Fruit fly (Drosophila melanogaster) whole organism, embryonic: Measurements from ENCODE around the gene Sgsh.
A peak's percentile ranks its signal among the peaks of the same experiment; 100 is the strongest.

Experiments used
- Aef1 ChIP-seq: fragments of 200-800 bp; sonication (Bioruptor generic); IDR thresholded peaks from 3 replicates; pipeline ENCODE4 v1.3.6; 2022; ENCODE audit warnings: missing biosample characterization, missing genetic modification characterization
- Atf3 ChIP-seq: fragments of 200-800 bp; sonication (Bioruptor generic); optimal IDR thresholded peaks from 3 replicates; lab custom pipeline; 2016; ENCODE audit warnings: missing biosample characterization, missing genetic modification characterization
- CG11247 ChIP-seq: fragments of 200-800 bp; sonication (Bioruptor generic); IDR thresholded peaks from 2 replicates; pipeline ENCODE4 v1.3.6; 2022; ENCODE audit warnings: missing biosample characterization, missing genetic modification characterization
- CG12071 ChIP-seq: fragments of 200-800 bp; sonication (Bioruptor generic); optimal IDR thresholded peaks from 3 replicates; lab custom pipeline; 2018; ENCODE audit warnings: missing biosample characterization, mild to moderate bottlenecking, missing genetic modification characterization
- CG12104 ChIP-seq: fragments of 200-800 bp; sonication (Bioruptor generic); optimal IDR thresholded peaks from 3 replicates; lab custom pipeline; 2016; ENCODE audit warnings: missing biosample characterization, missing genetic modification characterization
- CG12391 ChIP-seq: fragments of 200-800 bp; sonication (Bioruptor generic); optimal IDR thresholded peaks from 3 replicates; lab custom pipeline; 2018; ENCODE audit warnings: missing biosample characterization, mild to moderate bottlenecking, missing genetic modification characterization, moderate library complexity
- CG14860 ChIP-seq: fragments of 200-800 bp; sonication (Bioruptor generic); IDR thresholded peaks from 3 replicates; pipeline ENCODE4 v1.3.6; 2022; ENCODE audit warnings: missing biosample characterization, missing genetic modification characterization; ENCODE audit not compliant: partially characterized antibody
- CG1529 ChIP-seq: fragments of 200-800 bp; sonication (Bioruptor generic); optimal IDR thresholded peaks from 3 replicates; lab custom pipeline; 2018; ENCODE audit warnings: missing biosample characterization, missing genetic modification characterization
- CG1647 ChIP-seq: fragments of 200-800 bp; sonication (Bioruptor generic); optimal IDR thresholded peaks from 3 replicates; lab custom pipeline; 2016; ENCODE audit warnings: missing biosample characterization, missing genetic modification characterization
- CG2116 ChIP-seq: fragments of 200-800 bp; sonication (Bioruptor generic); optimal IDR thresholded peaks from 3 replicates; lab custom pipeline; 2018; ENCODE audit warnings: missing biosample characterization, mild to moderate bottlenecking, missing genetic modification characterization
- CG2120 ChIP-seq: fragments of 200-800 bp; sonication (Bioruptor generic); optimal IDR thresholded peaks from 3 replicates; lab custom pipeline; 2016; ENCODE audit warnings: missing biosample characterization, missing genetic modification characterization
- CG31388 ChIP-seq: fragments of 200-800 bp; sonication (Bioruptor generic); optimal IDR thresholded peaks from 2 replicates; lab custom pipeline; 2016; ENCODE audit warnings: missing biosample characterization, missing genetic modification characterization
- CG3838 ChIP-seq: fragments of 200-800 bp; sonication (Bioruptor generic); optimal IDR thresholded peaks from 3 replicates; lab custom pipeline; 2016; ENCODE audit warnings: missing biosample characterization, missing genetic modification characterization
- CG3995 ChIP-seq: fragments of 200-800 bp; sonication (Bioruptor generic); optimal IDR thresholded peaks from 3 replicates; lab custom pipeline; 2016; ENCODE audit warnings: missing biosample characterization, missing genetic modification characterization
- CG7786 ChIP-seq: fragments of 200-800 bp; sonication (Bioruptor generic); optimal IDR thresholded peaks from 2 replicates; lab custom pipeline; 2016; ENCODE audit warnings: missing biosample characterization, missing genetic modification characterization
- CG7987 ChIP-seq: fragments of 200-800 bp; sonication (Bioruptor generic); optimal IDR thresholded peaks from 2 replicates; lab custom pipeline; 2018; ENCODE audit warnings: missing biosample characterization, mild to moderate bottlenecking, missing genetic modification characterization, moderate library complexity
- CG8089 ChIP-seq: fragments of 200-800 bp; sonication (Bioruptor generic); optimal IDR thresholded peaks from 3 replicates; lab custom pipeline; 2016; ENCODE audit warnings: missing biosample characterization, missing genetic modification characterization
- CG8359 ChIP-seq: fragments of 200-800 bp; sonication (Bioruptor generic); optimal IDR thresholded peaks from 2 replicates; lab custom pipeline; 2017; ENCODE audit warnings: missing biosample characterization, mild to moderate bottlenecking, missing genetic modification characterization, borderline replicate concordance
- CG8478 ChIP-seq: fragments of >200 bp; optimal IDR thresholded peaks from 2 replicates; lab custom pipeline; 2018
- CG9215 ChIP-seq: fragments of 200-800 bp; sonication (Bioruptor generic); IDR thresholded peaks from 2 replicates; pipeline ENCODE4 v1.3.6; 2022; ENCODE audit warnings: missing biosample characterization, missing genetic modification characterization
- CHES-1-like ChIP-seq: fragments of 200-800 bp; sonication (Bioruptor generic); optimal IDR thresholded peaks from 2 replicates; lab custom pipeline; 2016; ENCODE audit warnings: missing biosample characterization, missing genetic modification characterization
- CkIIα-i1 ChIP-seq: fragments of 200-800 bp; sonication (Bioruptor generic); IDR thresholded peaks from 2 replicates; pipeline ENCODE4 v1.3.6; 2022; ENCODE audit warnings: missing biosample characterization, missing genetic modification characterization
- Dip2 ChIP-seq: fragments of 200-800 bp; sonication (Bioruptor generic); IDR thresholded peaks from 2 replicates; pipeline ENCODE4 v1.3.6; 2022; ENCODE audit warnings: missing biosample characterization, missing genetic modification characterization
- H15 ChIP-seq: fragments of 200-800 bp; sonication (Bioruptor generic); IDR thresholded peaks from 3 replicates; pipeline ENCODE4 v1.3.6; 2022; ENCODE audit warnings: missing biosample characterization, missing genetic modification characterization
- HmgD ChIP-seq: fragments of 200-800 bp; sonication (Bioruptor generic); optimal IDR thresholded peaks from 3 replicates; lab custom pipeline; 2016; ENCODE audit warnings: missing biosample characterization, missing genetic modification characterization
- Oaz ChIP-seq: fragments of 200-800 bp; sonication (Bioruptor generic); IDR thresholded peaks from 2 replicates; pipeline ENCODE4 v1.3.6; 2022; ENCODE audit warnings: missing biosample characterization, missing genetic modification characterization
- Poxn ChIP-seq: fragments of 200-800 bp; sonication (Bioruptor generic); IDR thresholded peaks from 2 replicates; pipeline ENCODE4 v1.3.6; 2022; ENCODE audit warnings: missing biosample characterization, missing genetic modification characterization
- Rfx ChIP-seq: fragments of 200-800 bp; sonication (Bioruptor generic); IDR thresholded peaks from 2 replicates; pipeline ENCODE4 v1.3.6; 2022; ENCODE audit warnings: missing biosample characterization, missing genetic modification characterization
- Six4 ChIP-seq: fragments of 200-800 bp; sonication (Bioruptor generic); optimal IDR thresholded peaks from 2 replicates; lab custom pipeline; 2016; ENCODE audit warnings: missing biosample characterization, missing genetic modification characterization
- Sry-δ ChIP-seq: fragments of 200-800 bp; sonication (Bioruptor generic); optimal IDR thresholded peaks from 2 replicates; lab custom pipeline; 2016; ENCODE audit warnings: missing biosample characterization, missing genetic modification characterization
- Stat92E ChIP-seq, 3 experiments: fragments of >200 bp in 2 of 3; fragments of 200-800 bp in 1 of 3; sonication (Bioruptor generic) in 1 of 3; optimal IDR thresholded peaks; 2 replicates each; lab custom pipeline; 2017 to 2019; ENCODE audit warnings: missing biosample characterization in 3 of 3, missing genetic modification characterization in 3 of 3, mild to moderate bottlenecking in 1 of 3, moderate library complexity in 1 of 3
- YL-1 ChIP-seq: fragments of 200-800 bp; sonication (Bioruptor generic); optimal IDR thresholded peaks from 3 replicates; lab custom pipeline; 2017; ENCODE audit warnings: missing biosample characterization, mild to moderate bottlenecking, missing genetic modification characterization
- ase ChIP-seq: fragments of 200-800 bp; sonication (Bioruptor generic); IDR thresholded peaks from 3 replicates; pipeline ENCODE4 v1.3.6; 2022; ENCODE audit warnings: missing biosample characterization, missing genetic modification characterization
- crp ChIP-seq, 2 experiments: fragments of 200-800 bp; sonication (Bioruptor generic); optimal IDR thresholded peaks; 2 replicates in 1 of 2; 3 replicates in 1 of 2; lab custom pipeline; 2017; ENCODE audit warnings: missing biosample characterization in 2 of 2, missing genetic modification characterization in 2 of 2, mild to moderate bottlenecking in 1 of 2, moderate library complexity in 1 of 2
- disco-r ChIP-seq: fragments of 200-800 bp; sonication (Bioruptor generic); optimal IDR thresholded peaks from 2 replicates; lab custom pipeline; 2016; ENCODE audit warnings: missing biosample characterization, missing genetic modification characterization
- dpn ChIP-seq, 2 experiments: fragments of 200-800 bp; sonication (Bioruptor generic); optimal IDR thresholded peaks; 3 replicates each; lab custom pipeline; 2016; ENCODE audit warnings: missing biosample characterization in 2 of 2, missing genetic modification characterization in 2 of 2
- gro ChIP-seq: fragments of 200-800 bp; sonication (Bioruptor generic); optimal IDR thresholded peaks from 2 replicates; lab custom pipeline; 2016; ENCODE audit warnings: missing biosample characterization, missing genetic modification characterization
- gsb ChIP-seq: fragments of 200-800 bp; sonication (Bioruptor generic); IDR thresholded peaks from 2 replicates; pipeline ENCODE4 v1.3.6; 2022; ENCODE audit warnings: missing biosample characterization, missing genetic modification characterization
- hkb ChIP-seq, 2 experiments: fragments of 200-800 bp in 1 of 2; fragments of >200 bp in 1 of 2; sonication (Bioruptor generic) in 1 of 2; IDR thresholded peaks in 1 of 2; optimal IDR thresholded peaks in 1 of 2; 2 replicates each; pipeline versions ENCODE4 v1.3.6 to Lab custom; 2017 to 2022; ENCODE audit warnings: missing biosample characterization in 1 of 2, missing genetic modification characterization in 1 of 2
- jing ChIP-seq: fragments of 200-800 bp; sonication (Bioruptor generic); optimal IDR thresholded peaks from 2 replicates; lab custom pipeline; 2018; ENCODE audit warnings: missing biosample characterization, mild to moderate bottlenecking, missing genetic modification characterization
- lilli ChIP-seq: fragments of 200-800 bp; sonication (Bioruptor generic); optimal IDR thresholded peaks from 3 replicates; lab custom pipeline; 2016; ENCODE audit warnings: missing biosample characterization, missing genetic modification characterization
- lola ChIP-seq, 3 experiments: fragments of >200 bp in 2 of 3; fragments of 200-800 bp in 1 of 3; sonication (Bioruptor generic) in 1 of 3; optimal IDR thresholded peaks; 2 replicates each; lab custom pipeline; 2017 to 2019; ENCODE audit warnings: missing biosample characterization in 3 of 3, missing genetic modification characterization in 3 of 3, mild to moderate bottlenecking in 1 of 3, moderate library complexity in 1 of 3
- maf-S ChIP-seq: fragments of 200-800 bp; sonication (Bioruptor generic); optimal IDR thresholded peaks from 2 replicates; lab custom pipeline; 2016; ENCODE audit warnings: missing biosample characterization, missing genetic modification characterization
- nmo ChIP-seq: fragments of 200-800 bp; sonication (Bioruptor generic); optimal IDR thresholded peaks from 2 replicates; lab custom pipeline; 2018; ENCODE audit warnings: missing biosample characterization, mild to moderate bottlenecking, missing genetic modification characterization, moderate library complexity
- odd ChIP-seq: fragments of 200-800 bp; sonication (Bioruptor generic); optimal IDR thresholded peaks from 2 replicates; lab custom pipeline; 2017; ENCODE audit warnings: missing biosample characterization, mild to moderate bottlenecking, missing genetic modification characterization
- repo ChIP-seq: fragments of 200-800 bp; sonication (Bioruptor generic); optimal IDR thresholded peaks from 2 replicates; lab custom pipeline; 2016; ENCODE audit warnings: missing biosample characterization, missing genetic modification characterization
- sens ChIP-seq: fragments of 200-800 bp; sonication (Bioruptor generic); peaks from one replicate; lab custom pipeline; 2016; ENCODE audit warnings: missing biosample characterization, missing genetic modification characterization
- sisA ChIP-seq: fragments of 200-800 bp; sonication (Bioruptor generic); IDR thresholded peaks from 2 replicates; pipeline ENCODE4 v1.3.6; 2022; ENCODE audit warnings: missing biosample characterization, missing genetic modification characterization
- zfh2 ChIP-seq: fragments of 200-800 bp; sonication (Bioruptor generic); optimal IDR thresholded peaks from 2 replicates; lab custom pipeline; 2016; ENCODE audit warnings: missing biosample characterization, missing genetic modification characterization

Sgsh gene

dm6 chr3R:18905921-18906878, 6.5 kb downstream of the Sgsh start, which contains the start of gene EndoA (continued):
- no peak for TF ChIP-seq hkb (optimal IDR thresholded peaks at IDR 0.05; lab: Kevin White, UChicago)
- TF ChIP-seq hkb (GFP tag; IDR thresholded peaks at IDR 0.05; lab: Robert Waterston, UW) = no peak
- TF ChIP-seq Oaz (GFP tag; lab: Robert Waterston, UW) = no peak
- TF ChIP-seq CG2116 (GFP tag; lab: Kevin White, UChicago) = peak; percentile 65
- peak; percentile 73 for TF ChIP-seq CG12391 (tag; lab: Kevin White, UChicago)
- TF ChIP-seq CG14860 (GFP tag; lab: Robert Waterston, UW) = peak; percentile 55; the same call in 1 of the 3 replicates
- no peak for TF ChIP-seq odd (GFP tag; lab: Kevin White, UChicago)
- TF ChIP-seq HmgD (GFP tag; lab: Kevin White, UChicago) = peak; percentile 8
- no peak for TF ChIP-seq CG1647
- TF ChIP-seq nmo = peak; percentile 71
- peak; percentile 34 for TF ChIP-seq lilli (GFP tag; lab: Kevin White, UChicago)
- no peak for TF ChIP-seq CHES-1-like
- no peak for TF ChIP-seq lola (GFP tag; optimal IDR thresholded peaks at IDR 0.05; lab: Kevin White, UChicago)
- no peak for TF ChIP-seq CkIIα-i1 (GFP tag; lab: Robert Waterston, UW)
- no peak for TF ChIP-seq gro (GFP tag; lab: Kevin White, UChicago)
- TF ChIP-seq Atf3 (GFP tag; lab: Kevin White, UChicago) = no peak
- TF ChIP-seq repo (GFP tag; lab: Kevin White, UChicago) = no peak
- peak; percentile 13 for TF ChIP-seq CG7987
- no peak for TF ChIP-seq CG31388 (GFP tag; lab: Kevin White, UChicago)
- no peak for TF ChIP-seq ase (GFP tag; lab: Robert Waterston, UW)
- peak; percentile 44 for TF ChIP-seq zfh2 (GFP tag; lab: Kevin White, UChicago)
- peak in 1 of 2 experiments; percentile 54 for TF ChIP-seq dpn (GFP tag; optimal IDR thresholded peaks at IDR 0.05; lab: Kevin White, UChicago)
- no peak for TF ChIP-seq CG8089
- TF ChIP-seq sens (GFP tag; lab: Kevin White, UChicago) = peak; percentile 46
- TF ChIP-seq Sry-δ (GFP tag; lab: Kevin White, UChicago) = peak; percentile 90
- TF ChIP-seq Stat92E (GFP tag; optimal IDR thresholded peaks at IDR 0.05; lab: Kevin White, UChicago) = peak in 1 of 3 experiments; percentile 15
- no peak for TF ChIP-seq sisA (GFP tag; lab: Robert Waterston, UW)
- 0 out of 2 replicates have a peak, but pooled peaks have one; percentile 7 for TF ChIP-seq CG9215 (GFP tag; lab: Robert Waterston, UW)
- no peak for TF ChIP-seq CG8359 (GFP tag; lab: Kevin White, UChicago)
- peak; percentile 36 for TF ChIP-seq CG12071 (GFP tag; lab: Kevin White, UChicago)
- peak; percentile 54 for TF ChIP-seq Six4 (GFP tag; lab: Kevin White, UChicago)
- no peak for TF ChIP-seq crp (GFP tag; optimal IDR thresholded peaks at IDR 0.05; lab: Kevin White, UChicago)
- no peak for TF ChIP-seq disco-r (GFP tag; lab: Kevin White, UChicago)
- peak; percentile 35 for TF ChIP-seq Rfx (GFP tag; lab: Robert Waterston, UW)
- TF ChIP-seq gsb (GFP tag; lab: Robert Waterston, UW) = 0 out of 2 replicates have a peak, but pooled peaks have one; percentile 19
- no peak for TF ChIP-seq Aef1 (GFP tag; lab: Robert Waterston, UW)
- peak; percentile 15 for TF ChIP-seq CG12104 (GFP tag; lab: Kevin White, UChicago)
- no peak for TF ChIP-seq CG1529 (GFP tag; lab: Kevin White, UChicago)
- no peak for TF ChIP-seq CG8478
- TF ChIP-seq Poxn (GFP tag; lab: Robert Waterston, UW) = no peak
- TF ChIP-seq CG2120 = peak; percentile 61
- no peak for TF ChIP-seq CG11247 (GFP tag; lab: Robert Waterston, UW)
- no peak for TF ChIP-seq maf-S (GFP tag; lab: Kevin White, UChicago)
- TF ChIP-seq H15 (GFP tag; lab: Robert Waterston, UW) = no peak
- TF ChIP-seq YL-1 (GFP tag; lab: Kevin White, UChicago) = peak; percentile 79
- peak; percentile 32 for TF ChIP-seq CG3838
- no peak for TF ChIP-seq Dip2 (GFP tag; lab: Robert Waterston, UW)
- no peak for TF ChIP-seq jing (GFP tag; lab: Kevin White, UChicago)
- TF ChIP-seq CG3995 = no peak
- TF ChIP-seq CG7786 (GFP tag; lab: Kevin White, UChicago) = peak; percentile 40
